Worm (Caenorhabditis elegans): ENCODE data around the gene taf-10.

- TF ChIP-seq ceh-90 (tag; optimal IDR thresholded peaks at IDR 0.05) (no peak), ama-1 (optimal IDR thresholded peaks at IDR 0.05) (no peak), blmp-1 (tag; optimal IDR thresholded peaks at IDR 0.05) (no peak), nhr-237 (tag; optimal IDR thresholded peaks at IDR 0.05) (no peak), swsn-7 (tag; optimal IDR thresholded peaks at IDR 0.05) (peak; percentile 11)
These were observed 43.2 kb downstream of the taf-10 start, which contains the start of gene tig-2 for ce11 chrV:4730075-4730474.

All from whole organism, L1 larva.